Worm (Caenorhabditis elegans): ENCODE results near the gene plc-3.
A peak's percentile ranks its signal among the peaks of the same experiment; 100 is the strongest.

The plc-3 gene

ce11 chrII:10248355-10249041 lies 25.8 kb downstream of the plc-3 start, which contains the start of gene atad-3 (continued):
- TF ChIP-seq unc-130 (GFP tag; optimal IDR thresholded peaks at IDR 0.05) (peak; percentile 77), egl-43 (GFP tag; IDR thresholded peaks at IDR 0.05) (peak; percentile 95), lin-1 (GFP tag; IDR thresholded peaks at IDR 0.05) (peak; percentile 59; the same call in 1 of the 2 replicates), hlh-11 (tag; optimal IDR thresholded peaks at IDR 0.05) (peak; percentile 79), madf-5 (GFP tag; IDR thresholded peaks at IDR 0.05) (peak; percentile 91 to 96; a peak in 3 of 4 replicates), vab-7 (GFP tag; IDR thresholded peaks at IDR 0.05) (peak; percentile 99), nhr-111 (GFP tag; optimal IDR thresholded peaks at IDR 0.05) (no peak), nhr-10 (tag; optimal IDR thresholded peaks at IDR 0.05) (peak; percentile 25), ama-1 (optimal IDR thresholded peaks at IDR 0.05) (no peak), jun-1 (tag; optimal IDR thresholded peaks at IDR 0.05) (peak; percentile 46), F44E2.7 (GFP tag; IDR thresholded peaks at IDR 0.05) (0 out of 2 replicates have a peak, but pooled peaks have one; percentile 39), mep-1 (tag; optimal IDR thresholded peaks at IDR 0.05) (peak; percentile 92), lir-3 (tag; optimal IDR thresholded peaks at IDR 0.05) (peak; percentile 26), ztf-11 (tag; optimal IDR thresholded peaks at IDR 0.05) (no peak), dmd-9 (GFP tag; IDR thresholded peaks at IDR 0.05) (peak; percentile 97), gei-8 (GFP tag; optimal IDR thresholded peaks at IDR 0.05) (no peak), nhr-28 (tag; optimal IDR thresholded peaks at IDR 0.05) (peak; percentile 68), aha-1 (tag) (peak; percentile 90), daf-19 (GFP tag; conservative IDR thresholded peaks at IDR 0.05) (peak; percentile 81; the same call in 1 of the 2 replicates), aly-2 (tag; optimal IDR thresholded peaks at IDR 0.05) (no peak), nhr-11 (tag; optimal IDR thresholded peaks at IDR 0.05) (peak; percentile 96), duxl-1 (tag; optimal IDR thresholded peaks at IDR 0.05; ENCODE audit: poor library complexity) (peak; percentile 67), zip-2 (tag; optimal IDR thresholded peaks at IDR 0.05) (no peak), R02D3.7 (tag; optimal IDR thresholded peaks at IDR 0.05) (no peak), ceh-44 (GFP tag; IDR thresholded peaks at IDR 0.05) (peak; percentile 98), set-16 (GFP tag; IDR thresholded peaks at IDR 0.05) (peak; percentile 58), F37D6.2 (tag; optimal IDR thresholded peaks at IDR 0.05) (peak; percentile 81), ztf-7 (tag; optimal IDR thresholded peaks at IDR 0.05) (no peak), rbr-2 (tag; optimal IDR thresholded peaks at IDR 0.05) (peak; percentile 87), daf-12 (tag; optimal IDR thresholded peaks at IDR 0.05) (no peak), nhr-6 (tag; optimal IDR thresholded peaks at IDR 0.05) (peak; percentile 12), ces-1 (GFP tag; optimal IDR thresholded peaks at IDR 0.05) (no peak)

ce11 chrII:10250966-10251365 lies 28.3 kb downstream of the plc-3 start, which contains the start of gene F54B3.1:
Gene F54B3.1 (plus strand): TSS chrII:10251266.
- no peak for TF ChIP-seq ctbp-1 (GFP tag; IDR thresholded peaks at IDR 0.05)
- TF ChIP-seq mxl-3 (GFP tag; optimal IDR thresholded peaks at IDR 0.05), result no peak
- TF ChIP-seq ces-1 (GFP tag; optimal IDR thresholded peaks at IDR 0.05), result no peak
- no peak for TF ChIP-seq lin-13 (GFP tag; optimal IDR thresholded peaks at IDR 0.05)
- no peak for TF ChIP-seq mes-2 (tag; optimal IDR thresholded peaks at IDR 0.05; ENCODE audit: poor library complexity, severe bottlenecking)
- TF ChIP-seq zag-1 (tag; optimal IDR thresholded peaks at IDR 0.05), result no peak
- TF ChIP-seq mdt-29 (GFP tag; IDR thresholded peaks at IDR 0.05), result no peak

- TF ChIP-seq aha-1 (tag), result peak; percentile 92
- no peak for TF ChIP-seq mep-1 (tag; optimal IDR thresholded peaks at IDR 0.05)
These were observed 29.4 kb downstream of the plc-3 start for ce11 chrII:10252048-10252447.

Measured in whole organism, L4 larva.